Fruit fly (Drosophila melanogaster): ENCODE results near the gene CG8087.
A peak's percentile ranks its signal among the peaks of the same experiment; 100 is the strongest.

Gene CG8087

DNA sequence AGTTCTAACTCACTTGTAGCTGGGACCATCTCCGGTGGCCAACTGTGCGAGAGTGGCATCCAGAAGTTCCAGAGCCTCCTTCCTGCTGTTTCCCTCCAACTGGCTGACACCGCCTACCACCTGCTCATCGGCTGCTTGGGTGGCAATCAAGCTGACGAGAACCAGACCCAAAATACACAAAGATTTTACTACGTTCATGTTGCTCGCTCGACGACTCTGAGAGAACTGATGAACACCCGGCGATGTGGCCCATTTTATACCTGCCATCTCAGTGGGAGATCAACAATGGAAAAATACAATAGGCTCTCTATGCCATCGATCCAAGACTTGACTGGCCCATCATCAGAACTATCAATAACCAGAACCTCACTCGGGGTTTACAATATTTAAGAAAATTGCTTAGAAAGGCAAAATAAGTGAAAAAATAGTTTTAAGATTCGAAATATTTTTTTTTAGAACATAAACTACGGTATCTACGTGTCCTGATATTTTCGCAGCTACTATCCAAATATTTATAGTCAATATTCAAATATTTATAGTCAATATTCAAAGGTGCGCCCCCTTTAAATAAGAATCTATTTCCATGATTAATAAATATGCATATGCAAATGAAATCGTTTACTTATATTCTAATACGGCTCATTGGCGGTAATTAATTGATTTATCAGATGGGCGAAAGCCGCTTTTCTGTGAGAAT lies 5.0 kb upstream of the CG8087 start, which contains the start of gene Cys (continued):
- TF ChIP-seq Hsf (GFP tag; optimal IDR thresholded peaks at IDR 0.05), result no peak
- TF ChIP-seq CG18011 (GFP tag; optimal IDR thresholded peaks at IDR 0.05), result no peak
- no peak for TF ChIP-seq Meics (GFP tag; optimal IDR thresholded peaks at IDR 0.05)
- TF ChIP-seq B-H2 (GFP tag; optimal IDR thresholded peaks at IDR 0.05), result peak; percentile 30
- no peak for TF ChIP-seq phol (tag; optimal IDR thresholded peaks at IDR 0.05)
- TF ChIP-seq sens (GFP tag), result peak; percentile 80
- no peak for TF ChIP-seq Mes4 (GFP tag; optimal IDR thresholded peaks at IDR 0.05)
- TF ChIP-seq Awh (GFP tag; IDR thresholded peaks at IDR 0.05), result no peak
- TF ChIP-seq Myb (GFP tag; optimal IDR thresholded peaks at IDR 0.05), result no peak
- TF ChIP-seq CG8944 (GFP tag; optimal IDR thresholded peaks at IDR 0.05), result no peak
- no peak for TF ChIP-seq tio (GFP tag; optimal IDR thresholded peaks at IDR 0.05)
- peak; percentile 26 for TF ChIP-seq CG15601 (tag; optimal IDR thresholded peaks at IDR 0.05)
- no peak for TF ChIP-seq Dip2 (GFP tag; IDR thresholded peaks at IDR 0.05)
- peak; percentile 30 for TF ChIP-seq Hmr (GFP tag; optimal IDR thresholded peaks at IDR 0.05)
- no peak for TF ChIP-seq lmd (GFP tag; IDR thresholded peaks at IDR 0.05)
- TF ChIP-seq Hand (GFP tag; optimal IDR thresholded peaks at IDR 0.05), result no peak
- no peak for TF ChIP-seq gt (GFP tag; IDR thresholded peaks at IDR 0.05)
- no peak for TF ChIP-seq stwl (tag; optimal IDR thresholded peaks at IDR 0.05)
- TF ChIP-seq da (GFP tag; optimal IDR thresholded peaks at IDR 0.05), result peak; percentile 42
- TF ChIP-seq zfh2 (GFP tag; optimal IDR thresholded peaks at IDR 0.05), result no peak
- no peak for TF ChIP-seq fd64A (GFP tag; optimal IDR thresholded peaks at IDR 0.05)
- no peak for TF ChIP-seq p53 (GFP tag; optimal IDR thresholded peaks at IDR 0.05)
- TF ChIP-seq Opbp (GFP tag; IDR thresholded peaks at IDR 0.05; ENCODE audit: partially characterized antibody), result 0 out of 3 replicates have a peak, but pooled peaks have one; percentile 9
- TF ChIP-seq CG2120 (GFP tag; optimal IDR thresholded peaks at IDR 0.05), result peak; percentile 44
- TF ChIP-seq CG31224 (GFP tag; IDR thresholded peaks at IDR 0.05), result no peak
- TF ChIP-seq CG14050 (GFP tag; IDR thresholded peaks at IDR 0.05), result no peak
- TF ChIP-seq Eip74EF (GFP tag; optimal IDR thresholded peaks at IDR 0.05), result peak in 1 of 2 experiments; percentile 15
- peak; percentile 34 for TF ChIP-seq sug (tag; optimal IDR thresholded peaks at IDR 0.05)
- TF ChIP-seq CHES-1-like (GFP tag; optimal IDR thresholded peaks at IDR 0.05), result no peak
- TF ChIP-seq ERR (GFP tag; optimal IDR thresholded peaks at IDR 0.05), result no peak
- no peak for TF ChIP-seq pan (optimal IDR thresholded peaks at IDR 0.05)
- peak in 1 of 2 experiments; percentile 26 for TF ChIP-seq pan (GFP tag; optimal IDR thresholded peaks at IDR 0.05 in 1 of 2, IDR thresholded peaks at IDR 0.05 in 1 of 2)
- no peak for TF ChIP-seq Oli (tag; optimal IDR thresholded peaks at IDR 0.05)
- TF ChIP-seq vvl (GFP tag; IDR thresholded peaks at IDR 0.05), result no peak
- no peak for TF ChIP-seq ftz-f1 (GFP tag; optimal IDR thresholded peaks at IDR 0.05)
- no peak for TF ChIP-seq BtbVII (GFP tag; optimal IDR thresholded peaks at IDR 0.05)
- no peak for TF ChIP-seq CG3163 (GFP tag; optimal IDR thresholded peaks at IDR 0.05)
- TF ChIP-seq Nf-YB (GFP tag; optimal IDR thresholded peaks at IDR 0.05), result no peak
- no peak for TF ChIP-seq CG2202 (tag; optimal IDR thresholded peaks at IDR 0.05)
- TF ChIP-seq Hr51 (GFP tag; optimal IDR thresholded peaks at IDR 0.05), result no peak
- TF ChIP-seq CG31388 (GFP tag; optimal IDR thresholded peaks at IDR 0.05), result no peak
- TF ChIP-seq CG33213 (GFP tag; optimal IDR thresholded peaks at IDR 0.05), result no peak
- no peak for TF ChIP-seq Nf-YA (GFP tag; IDR thresholded peaks at IDR 0.05)
- TF ChIP-seq Dfd (GFP tag; optimal IDR thresholded peaks at IDR 0.05), result no peak
- no peak for TF ChIP-seq C15 (GFP tag; IDR thresholded peaks at IDR 0.05)
- TF ChIP-seq CG1529 (GFP tag; optimal IDR thresholded peaks at IDR 0.05), result no peak
- peak; percentile 39; the same call in 1 of the 2 replicates for TF ChIP-seq Rfx (GFP tag; IDR thresholded peaks at IDR 0.05)
- TF ChIP-seq sob (GFP tag; IDR thresholded peaks at IDR 0.05), result peak; percentile 39; the same call in 1 of the 2 replicates
- TF ChIP-seq stc (GFP tag; IDR thresholded peaks at IDR 0.05), result no peak
- TF ChIP-seq ara (GFP tag; IDR thresholded peaks at IDR 0.05), result no peak
- TF ChIP-seq Xrp1 (GFP tag; IDR thresholded peaks at IDR 0.05), result 0 out of 2 replicates have a peak, but pooled peaks have one; percentile 27

Data from whole organism, embryonic.